Fruit fly (Drosophila melanogaster) whole organism, prepupa: ENCODE data around the gene mxt.

Experiments
- Blimp-1 ChIP-seq: fragments of 200-800 bp; sonication (Bioruptor generic); optimal IDR thresholded peaks from 3 replicates; lab custom pipeline; 2017; ENCODE audit warnings: missing biosample characterization, missing genetic modification characterization, mild to moderate bottlenecking, moderate library complexity, missing genetic modification reagents
- CG10669 ChIP-seq: fragments of 200-800 bp; sonication (Bioruptor generic); optimal IDR thresholded peaks from 3 replicates; lab custom pipeline; 2018; ENCODE audit warnings: missing biosample characterization, mild to moderate bottlenecking, missing genetic modification characterization, moderate library complexity
- CG11902 ChIP-seq: fragments of 200-800 bp; sonication (Bioruptor generic); optimal IDR thresholded peaks from 3 replicates; lab custom pipeline; 2016; ENCODE audit warnings: missing biosample characterization, missing genetic modification characterization
- CG15336 ChIP-seq: fragments of 200-800 bp; sonication (Bioruptor generic); IDR thresholded peaks from 2 replicates; pipeline ENCODE4 v1.3.6; 2022; ENCODE audit warnings: missing biosample characterization, missing genetic modification characterization
- CG1621 ChIP-seq: fragments of 200-800 bp; sonication (Bioruptor generic); optimal IDR thresholded peaks from 3 replicates; lab custom pipeline; 2018; ENCODE audit warnings: missing biosample characterization, mild to moderate bottlenecking, missing genetic modification characterization
- CG16779 ChIP-seq: fragments of 200-800 bp; sonication (Bioruptor generic); optimal IDR thresholded peaks from 3 replicates; lab custom pipeline; 2017; ENCODE audit warnings: missing biosample characterization, mild to moderate bottlenecking, missing genetic modification characterization
- CG3032 ChIP-seq: fragments of 200-800 bp; optimal IDR thresholded peaks from 2 replicates; lab custom pipeline; 2019; ENCODE audit warnings: missing biosample characterization, mild to moderate bottlenecking, missing genetic modification characterization, moderate library complexity
- CG31627 ChIP-seq: fragments of 200-800 bp; sonication (Bioruptor generic); optimal IDR thresholded peaks from 3 replicates; lab custom pipeline; 2016; ENCODE audit warnings: missing biosample characterization, missing genetic modification characterization
- CG32006 ChIP-seq: fragments of 200-800 bp; sonication (Bioruptor generic); optimal IDR thresholded peaks from 3 replicates; lab custom pipeline; 2017; ENCODE audit warnings: missing biosample characterization, mild to moderate bottlenecking, missing genetic modification characterization
- CG34406 ChIP-seq: fragments of 200-800 bp; sonication (Bioruptor generic); optimal IDR thresholded peaks from 3 replicates; lab custom pipeline; 2016; ENCODE audit warnings: missing biosample characterization, missing genetic modification characterization
- CG3919 ChIP-seq: fragments of 200-800 bp; sonication (Bioruptor generic); optimal IDR thresholded peaks from 3 replicates; lab custom pipeline; 2016; ENCODE audit warnings: missing biosample characterization, missing genetic modification characterization
- CG4318 ChIP-seq: fragments of 200-800 bp; sonication (Bioruptor generic); optimal IDR thresholded peaks from 3 replicates; lab custom pipeline; 2017; ENCODE audit warnings: missing biosample characterization, mild to moderate bottlenecking, missing genetic modification characterization
- CG6163 ChIP-seq: fragments of 200-800 bp; sonication (Bioruptor generic); IDR thresholded peaks from 3 replicates; pipeline ENCODE4 v1.3.6; 2022; ENCODE audit warnings: missing biosample characterization, missing genetic modification characterization
- CG6276 ChIP-seq: fragments of 200-800 bp; sonication (Bioruptor generic); optimal IDR thresholded peaks from 2 replicates; lab custom pipeline; 2017; ENCODE audit warnings: missing biosample characterization, mild to moderate bottlenecking, missing genetic modification characterization
- CG6808 ChIP-seq: fragments of 200-800 bp; sonication (Bioruptor generic); optimal IDR thresholded peaks from 3 replicates; lab custom pipeline; 2017; ENCODE audit warnings: missing biosample characterization, missing genetic modification characterization, mild to moderate bottlenecking, moderate library complexity, missing genetic modification reagents
- CG7368 ChIP-seq: fragments of 200-800 bp; sonication (Bioruptor generic); optimal IDR thresholded peaks from 3 replicates; lab custom pipeline; 2016; ENCODE audit warnings: missing biosample characterization, missing genetic modification characterization
- CG8319 ChIP-seq: fragments of 200-800 bp; sonication (Bioruptor generic); optimal IDR thresholded peaks from 3 replicates; lab custom pipeline; 2016; ENCODE audit warnings: missing biosample characterization, missing genetic modification characterization
- CG8632 ChIP-seq: fragments of 200-800 bp; sonication (Bioruptor generic); optimal IDR thresholded peaks from 3 replicates; lab custom pipeline; 2016; ENCODE audit warnings: missing biosample characterization, missing genetic modification characterization
- CG9139 ChIP-seq: fragments of 200-800 bp; sonication (Bioruptor generic); optimal IDR thresholded peaks from 3 replicates; lab custom pipeline; 2017; ENCODE audit warnings: missing biosample characterization, mild to moderate bottlenecking, missing genetic modification characterization
- Eip75B ChIP-seq: fragments of 200-800 bp; sonication (Bioruptor generic); optimal IDR thresholded peaks from 3 replicates; lab custom pipeline; 2016; ENCODE audit warnings: missing biosample characterization, missing genetic modification characterization
- Eip78C ChIP-seq: fragments of 200-800 bp; sonication (Bioruptor generic); peaks from one replicate; lab custom pipeline; 2016; ENCODE audit warnings: missing biosample characterization, missing genetic modification characterization
- Eip93F ChIP-seq: fragments of 200-800 bp; sonication (Bioruptor generic); optimal IDR thresholded peaks from 2 replicates; lab custom pipeline; 2016; ENCODE audit warnings: missing biosample characterization, mild to moderate bottlenecking, missing genetic modification characterization
- Ets21C ChIP-seq: fragments of 200-800 bp; sonication (Bioruptor generic); optimal IDR thresholded peaks from 3 replicates; lab custom pipeline; 2016; ENCODE audit warnings: missing biosample characterization, missing genetic modification characterization
- Ets96B ChIP-seq: fragments of 200-800 bp; optimal IDR thresholded peaks from 2 replicates; lab custom pipeline; 2019; ENCODE audit warnings: missing biosample characterization, mild to moderate bottlenecking, missing genetic modification characterization, moderate library complexity
- Gug ChIP-seq: fragments of 200-800 bp; sonication (Bioruptor generic); IDR thresholded peaks from 2 replicates; pipeline ENCODE4 v1.3.6; 2022; ENCODE audit warnings: missing biosample characterization, missing genetic modification characterization
- Hr38 ChIP-seq: sonication (Bioruptor generic); optimal IDR thresholded peaks from 2 replicates; lab custom pipeline; 2016; ENCODE audit warnings: missing biosample characterization, missing genetic modification characterization
- Hr39 ChIP-seq: fragments of 200-800 bp; sonication (Bioruptor generic); optimal IDR thresholded peaks from 2 replicates; lab custom pipeline; 2016; ENCODE audit warnings: missing biosample characterization, missing genetic modification characterization
- Hr4 ChIP-seq: fragments of 200-800 bp; sonication (Bioruptor generic); optimal IDR thresholded peaks from 3 replicates; lab custom pipeline; 2016; ENCODE audit warnings: missing biosample characterization, missing genetic modification characterization
- Lpt ChIP-seq: fragments of 200-800 bp; sonication (Bioruptor generic); optimal IDR thresholded peaks from 3 replicates; lab custom pipeline; 2016; ENCODE audit warnings: missing biosample characterization, missing genetic modification characterization
- OdsH ChIP-seq: fragments of 200-800 bp; sonication (Bioruptor generic); optimal IDR thresholded peaks from 3 replicates; lab custom pipeline; 2016; ENCODE audit warnings: missing biosample characterization, missing genetic modification characterization
- Smox ChIP-seq: fragments of 200-800 bp; sonication (Bioruptor generic); optimal IDR thresholded peaks from 3 replicates; lab custom pipeline; 2016; ENCODE audit warnings: missing biosample characterization, missing genetic modification characterization
- Sox102F ChIP-seq: fragments of 200-800 bp; sonication (Bioruptor generic); optimal IDR thresholded peaks from 2 replicates; lab custom pipeline; 2016; ENCODE audit warnings: missing biosample characterization, mild to moderate bottlenecking, missing genetic modification characterization
- Sox14 ChIP-seq: fragments of 200-800 bp; sonication (Bioruptor generic); optimal IDR thresholded peaks from 3 replicates; lab custom pipeline; 2016; ENCODE audit warnings: missing biosample characterization, missing genetic modification characterization
- Sox15 ChIP-seq: fragments of 200-800 bp; sonication (Bioruptor generic); optimal IDR thresholded peaks from 3 replicates; lab custom pipeline; 2016; ENCODE audit warnings: missing biosample characterization, missing genetic modification characterization
- achi ChIP-seq: fragments of 200-800 bp; sonication (Bioruptor generic); optimal IDR thresholded peaks from 3 replicates; lab custom pipeline; 2016; ENCODE audit warnings: missing biosample characterization, missing genetic modification characterization
- acj6 ChIP-seq: fragments of 200-800 bp; sonication (Bioruptor generic); optimal IDR thresholded peaks from 3 replicates; lab custom pipeline; 2016; ENCODE audit warnings: missing biosample characterization, missing genetic modification characterization
- dac ChIP-seq: fragments of 200-800 bp; sonication (Bioruptor generic); optimal IDR thresholded peaks from 2 replicates; lab custom pipeline; 2017; ENCODE audit warnings: missing biosample characterization, mild to moderate bottlenecking, missing genetic modification characterization
- eg ChIP-seq: fragments of 200-800 bp; sonication (Bioruptor generic); IDR thresholded peaks from 3 replicates; pipeline ENCODE4 v1.3.6; 2022; ENCODE audit warnings: missing biosample characterization, missing genetic modification characterization
- esn ChIP-seq: fragments of 200-800 bp; sonication (Bioruptor generic); optimal IDR thresholded peaks from 2 replicates; lab custom pipeline; 2016; ENCODE audit warnings: missing biosample characterization, mild to moderate bottlenecking, missing genetic modification characterization, moderate library complexity
- fd59A ChIP-seq: fragments of 200-800 bp; sonication (Bioruptor generic); optimal IDR thresholded peaks from 2 replicates; lab custom pipeline; 2017; ENCODE audit warnings: missing biosample characterization, mild to moderate bottlenecking, missing genetic modification characterization, missing genetic modification reagents
- fd85E ChIP-seq: fragments of 200-800 bp; sonication (Bioruptor generic); optimal IDR thresholded peaks from 3 replicates; lab custom pipeline; 2016; ENCODE audit warnings: missing biosample characterization, missing genetic modification characterization
- fkh ChIP-seq: fragments of 200-800 bp; sonication (Bioruptor generic); optimal IDR thresholded peaks from 3 replicates; lab custom pipeline; 2017; ENCODE audit warnings: missing biosample characterization, mild to moderate bottlenecking, missing genetic modification characterization, moderate library complexity
- pdm3 ChIP-seq: fragments of 200-800 bp; sonication (Bioruptor generic); optimal IDR thresholded peaks from 3 replicates; lab custom pipeline; 2016; ENCODE audit warnings: missing biosample characterization, missing genetic modification characterization
- salr ChIP-seq, 2 experiments: fragments of 200-800 bp; sonication (Bioruptor generic); optimal IDR thresholded peaks; 3 replicates each; lab custom pipeline; 2016 to 2018; ENCODE audit warnings: missing biosample characterization in 2 of 2, missing genetic modification characterization in 2 of 2, mild to moderate bottlenecking in 1 of 2
- spab ChIP-seq: fragments of 200-800 bp; sonication (Bioruptor generic); optimal IDR thresholded peaks from 2 replicates; lab custom pipeline; 2017; ENCODE audit warnings: missing biosample characterization, mild to moderate bottlenecking, missing genetic modification characterization, missing genetic modification reagents
- ss ChIP-seq, 2 experiments: fragments of 200-800 bp; sonication (Bioruptor generic); optimal IDR thresholded peaks; 2 replicates in 1 of 2; 3 replicates in 1 of 2; lab custom pipeline; 2017 to 2018; ENCODE audit warnings: mild to moderate bottlenecking in 2 of 2, missing biosample characterization in 2 of 2, missing genetic modification characterization in 2 of 2, moderate library complexity in 1 of 2
- svp ChIP-seq: fragments of 200-800 bp; sonication (Bioruptor generic); peaks from one replicate; lab custom pipeline; 2016; ENCODE audit warnings: missing biosample characterization, missing genetic modification characterization
- topi ChIP-seq: fragments of 200-800 bp; sonication (Bioruptor generic); optimal IDR thresholded peaks from 3 replicates; lab custom pipeline; 2016; ENCODE audit warnings: missing biosample characterization, missing genetic modification characterization
- vri ChIP-seq: fragments of 200-800 bp; sonication (Bioruptor generic); optimal IDR thresholded peaks from 3 replicates; lab custom pipeline; 2016; ENCODE audit warnings: missing biosample characterization, mild to moderate bottlenecking, missing genetic modification characterization

Gene mxt

dm6 chr2L:4821319-4821717, 25.8 kb downstream of the mxt start (continued):
- TF ChIP-seq svp, result peak; percentile 91
- peak; percentile 97 for TF ChIP-seq Eip78C
- peak; percentile 82 for TF ChIP-seq CG10669
- TF ChIP-seq CG6163 (GFP tag; lab: Robert Waterston, UW), result peak; percentile 40
- peak; percentile 75 for TF ChIP-seq topi
- TF ChIP-seq CG32006 (GFP tag; lab: Kevin White, UChicago), result peak; percentile 78
- TF ChIP-seq CG7368 (GFP tag; lab: Kevin White, UChicago), result peak; percentile 56
- peak; percentile 49 for TF ChIP-seq CG8319 (GFP tag; lab: Kevin White, UChicago)
- TF ChIP-seq CG15336 (GFP tag; lab: Robert Waterston, UW), result peak; percentile 53
- peak; percentile 63 for TF ChIP-seq Sox102F
- TF ChIP-seq Gug (GFP tag; lab: Robert Waterston, UW), result peak; percentile 63
- TF ChIP-seq CG8632 (GFP tag; lab: Kevin White, UChicago), result peak; percentile 66
- peak; percentile 79 for TF ChIP-seq Eip75B
- TF ChIP-seq acj6 (GFP tag; lab: Kevin White, UChicago), result peak; percentile 60
- TF ChIP-seq CG11902 (GFP tag; lab: Kevin White, UChicago), result peak; percentile 22
- TF ChIP-seq OdsH (GFP tag; lab: Kevin White, UChicago), result peak; percentile 82
- peak; percentile 71 for TF ChIP-seq Smox
- peak; percentile 57 for TF ChIP-seq CG4318 (GFP tag; lab: Kevin White, UChicago)
- peak; percentile 68 for TF ChIP-seq Sox14
- peak; percentile 57 for TF ChIP-seq Ets21C (GFP tag; lab: Kevin White, UChicago)
- TF ChIP-seq CG1621 (tag; lab: Kevin White, UChicago), result peak; percentile 54
- TF ChIP-seq Hr38 (GFP tag; lab: Kevin White, UChicago), result no peak
- TF ChIP-seq Eip93F (GFP tag; lab: Kevin White, UChicago), result no peak
- peak; percentile 18 for TF ChIP-seq Lpt (GFP tag; lab: Kevin White, UChicago)
- TF ChIP-seq vri (GFP tag; lab: Kevin White, UChicago), result peak; percentile 30
- TF ChIP-seq Hr39 (GFP tag; lab: Kevin White, UChicago), result no peak
- peak; percentile 85 to 93 for TF ChIP-seq ss (GFP tag; optimal IDR thresholded peaks at IDR 0.05; lab: Kevin White, UChicago)
- TF ChIP-seq Sox15, result peak; percentile 61
- TF ChIP-seq Hr4 (GFP tag; lab: Kevin White, UChicago), result peak; percentile 76
- TF ChIP-seq CG3032, result peak; percentile 91
- TF ChIP-seq fkh, result peak; percentile 16
- peak; percentile 87 for TF ChIP-seq Ets96B (tag; lab: Kevin White, UChicago)
- TF ChIP-seq CG6276, result peak; percentile 74
- peak; percentile 70 for TF ChIP-seq esn
- peak; percentile 88 for TF ChIP-seq spab (GFP tag; lab: Kevin White, UChicago)
- TF ChIP-seq fd59A, result peak; percentile 58
- peak; percentile 79 for TF ChIP-seq achi
- peak; percentile 52 to 70 for TF ChIP-seq salr (GFP tag; optimal IDR thresholded peaks at IDR 0.05; lab: Kevin White, UChicago)

- TF ChIP-seq CG4318 (GFP tag; lab: Kevin White, UChicago), result peak; percentile 48
- TF ChIP-seq CG31627, result peak; percentile 81
- TF ChIP-seq salr (GFP tag; optimal IDR thresholded peaks at IDR 0.05; lab: Kevin White, UChicago), result peak; percentile 63 to 88
- peak; percentile 73 for TF ChIP-seq topi
- peak; percentile 75 for TF ChIP-seq CG3919
- no peak for TF ChIP-seq eg (GFP tag; lab: Robert Waterston, UW)
- TF ChIP-seq svp, result no peak
- peak; percentile 79 for TF ChIP-seq Smox
- peak; percentile 73 for TF ChIP-seq CG34406 (GFP tag; lab: Kevin White, UChicago)
- TF ChIP-seq dac (GFP tag; lab: Kevin White, UChicago), result peak; percentile 32
- peak; percentile 50 for TF ChIP-seq CG6163 (GFP tag; lab: Robert Waterston, UW)
- no peak for TF ChIP-seq spab (GFP tag; lab: Kevin White, UChicago)
- peak; percentile 67 for TF ChIP-seq vri (GFP tag; lab: Kevin White, UChicago)
- peak; percentile 49 for TF ChIP-seq Blimp-1 (GFP tag; lab: Kevin White, UChicago)
- TF ChIP-seq Eip75B, result peak; percentile 85
- peak; percentile 78 for TF ChIP-seq CG10669
- peak; percentile 74 for TF ChIP-seq achi
- peak; percentile 72 for TF ChIP-seq pdm3 (GFP tag; lab: Kevin White, UChicago)
- no peak for TF ChIP-seq CG6808 (GFP tag; lab: Kevin White, UChicago)
- peak; percentile 30 for TF ChIP-seq fd85E (GFP tag; lab: Kevin White, UChicago)
- TF ChIP-seq CG9139 (GFP tag; lab: Kevin White, UChicago), result peak; percentile 30
- TF ChIP-seq CG16779 (tag; lab: Kevin White, UChicago), result no peak
- TF ChIP-seq Eip93F (GFP tag; lab: Kevin White, UChicago), result peak; percentile 40
Measured at dm6 chr2L:4820448-4821318, 26.4 kb downstream of the mxt start.
